Fruit fly (Drosophila melanogaster): ENCODE measurements around the gene SF1.

dm6 chr3R:17505599-17505998, 34.6 kb upstream of the SF1 start, which contains the start of gene Dscam3:
- no peak for TF ChIP-seq OdsH (GFP tag; optimal IDR thresholded peaks at IDR 0.05)
- TF ChIP-seq h (GFP tag; optimal IDR thresholded peaks at IDR 0.05) = no peak
- no peak for TF ChIP-seq Jra (GFP tag; optimal IDR thresholded peaks at IDR 0.05)
- TF ChIP-seq psq (GFP tag; optimal IDR thresholded peaks at IDR 0.05) = no peak
